Fruit fly (Drosophila melanogaster) whole organism, embryonic: ENCODE data around the gene Cortactin.

Source experiments
- Atf6 ChIP-seq: fragments of 200-800 bp; sonication (Bioruptor generic); IDR thresholded peaks from 2 replicates; pipeline ENCODE4 v1.3.6; 2022; ENCODE audit warnings: missing biosample characterization, missing genetic modification characterization
- Bteb2 ChIP-seq: fragments of 200-800 bp; sonication (Bioruptor generic); optimal IDR thresholded peaks from 2 replicates; lab custom pipeline; 2016; ENCODE audit warnings: missing biosample characterization, missing genetic modification characterization
- CG10321 ChIP-seq: fragments of 200-800 bp; sonication (Bioruptor generic); IDR thresholded peaks from 2 replicates; pipeline ENCODE4 v1.3.6; 2022; ENCODE audit warnings: missing biosample characterization, missing genetic modification characterization
- CG10366 ChIP-seq: fragments of 200-800 bp; sonication (Bioruptor generic); IDR thresholded peaks from 2 replicates; pipeline ENCODE4 v1.3.6; 2022; ENCODE audit warnings: missing biosample characterization, missing genetic modification characterization
- CG10431 ChIP-seq: fragments of 200-800 bp; sonication (Bioruptor generic); optimal IDR thresholded peaks from 3 replicates; lab custom pipeline; 2018; ENCODE audit warnings: missing biosample characterization, mild to moderate bottlenecking, missing genetic modification characterization
- CG10565 ChIP-seq: fragments of 200-800 bp; sonication (Bioruptor generic); optimal IDR thresholded peaks from 3 replicates; lab custom pipeline; 2016; ENCODE audit warnings: missing biosample characterization, mild to moderate bottlenecking, missing genetic modification characterization
- CG10959 ChIP-seq: fragments of 200-800 bp; sonication (Bioruptor generic); IDR thresholded peaks from 2 replicates; pipeline ENCODE4 v1.3.6; 2022; ENCODE audit warnings: missing biosample characterization, missing genetic modification characterization
- CG11398 ChIP-seq: fragments of 200-800 bp; sonication (Bioruptor generic); optimal IDR thresholded peaks from 2 replicates; lab custom pipeline; 2016; ENCODE audit warnings: missing biosample characterization, missing genetic modification characterization
- CG13424 ChIP-seq: fragments of 200-800 bp; sonication (Bioruptor generic); optimal IDR thresholded peaks from 2 replicates; lab custom pipeline; 2019; ENCODE audit warnings: missing biosample characterization, mild to moderate bottlenecking, missing genetic modification characterization, moderate library complexity
- CG15514 ChIP-seq: fragments of 200-800 bp; sonication (Bioruptor generic); optimal IDR thresholded peaks from 3 replicates; lab custom pipeline; 2017; ENCODE audit warnings: missing biosample characterization, missing genetic modification characterization, mild to moderate bottlenecking, moderate library complexity, missing genetic modification reagents
- CG1602 ChIP-seq: fragments of 200-800 bp; sonication (Bioruptor generic); optimal IDR thresholded peaks from 3 replicates; lab custom pipeline; 2016; ENCODE audit warnings: missing biosample characterization, missing genetic modification characterization
- CG1647 ChIP-seq: fragments of 200-800 bp; sonication (Bioruptor generic); optimal IDR thresholded peaks from 3 replicates; lab custom pipeline; 2016; ENCODE audit warnings: missing biosample characterization, missing genetic modification characterization
- CG16779 ChIP-seq: fragments of 200-800 bp; sonication (Bioruptor generic); IDR thresholded peaks from 2 replicates; pipeline ENCODE4 v1.3.6; 2022; ENCODE audit warnings: missing biosample characterization, missing genetic modification characterization
- CG3065 ChIP-seq: fragments of 200-800 bp; sonication (Bioruptor generic); optimal IDR thresholded peaks from 2 replicates; lab custom pipeline; 2016; ENCODE audit warnings: missing biosample characterization, missing genetic modification characterization
- CG6254 ChIP-seq: fragments of 200-800 bp; sonication (Bioruptor generic); optimal IDR thresholded peaks from 3 replicates; lab custom pipeline; 2017; ENCODE audit warnings: mild to moderate bottlenecking, missing biosample characterization, missing genetic modification reagents, missing genetic modification characterization
- CG7786 ChIP-seq: fragments of 200-800 bp; sonication (Bioruptor generic); optimal IDR thresholded peaks from 2 replicates; lab custom pipeline; 2016; ENCODE audit warnings: missing biosample characterization, missing genetic modification characterization
- CG8089 ChIP-seq: fragments of 200-800 bp; sonication (Bioruptor generic); optimal IDR thresholded peaks from 3 replicates; lab custom pipeline; 2016; ENCODE audit warnings: missing biosample characterization, missing genetic modification characterization
- CG8290 ChIP-seq, 3 experiments: fragments of 200-800 bp; sonication (Bioruptor generic); optimal IDR thresholded peaks; 2 replicates each; lab custom pipeline; 2016 to 2019; ENCODE audit warnings: missing biosample characterization in 3 of 3, missing genetic modification characterization in 3 of 3, mild to moderate bottlenecking in 2 of 3, moderate library complexity in 1 of 3
- CG9727 ChIP-seq: fragments of 200-800 bp; sonication (Bioruptor generic); optimal IDR thresholded peaks from 3 replicates; lab custom pipeline; 2017; ENCODE audit warnings: missing biosample characterization, mild to moderate bottlenecking, missing genetic modification characterization
- CG9876 ChIP-seq: fragments of 200-800 bp; sonication (Bioruptor generic); optimal IDR thresholded peaks from 2 replicates; lab custom pipeline; 2016; ENCODE audit warnings: missing biosample characterization, missing genetic modification characterization
- CTCF ChIP-seq: fragments of 200-800 bp; sonication (Bioruptor generic); optimal IDR thresholded peaks from 2 replicates; lab custom pipeline; 2017; ENCODE audit warnings: missing biosample characterization, mild to moderate bottlenecking, missing genetic modification characterization, moderate library complexity
- Dad ChIP-seq: fragments of 200-800 bp; sonication (Bioruptor generic); optimal IDR thresholded peaks from 3 replicates; lab custom pipeline; 2016; ENCODE audit warnings: missing biosample characterization, missing genetic modification characterization
- E2f1 ChIP-seq: fragments of 200-800 bp; sonication (Bioruptor generic); IDR thresholded peaks from 2 replicates; pipeline ENCODE4 v1.3.6; 2022; ENCODE audit warnings: missing biosample characterization, missing genetic modification characterization
- H15 ChIP-seq: fragments of 200-800 bp; sonication (Bioruptor generic); IDR thresholded peaks from 3 replicates; pipeline ENCODE4 v1.3.6; 2022; ENCODE audit warnings: missing biosample characterization, missing genetic modification characterization
- HHEX ChIP-seq: fragments of 200-800 bp; sonication (Bioruptor generic); optimal IDR thresholded peaks from 3 replicates; lab custom pipeline; 2017; ENCODE audit warnings: missing biosample characterization, mild to moderate bottlenecking, missing genetic modification characterization, missing genetic modification reagents
- Hmr ChIP-seq: fragments of 200-800 bp; sonication (Bioruptor generic); optimal IDR thresholded peaks from 3 replicates; lab custom pipeline; 2017; ENCODE audit warnings: mild to moderate bottlenecking, missing biosample characterization, missing genetic modification reagents, missing genetic modification characterization
- Jarid2 ChIP-seq: fragments of 200-800 bp; sonication (Bioruptor generic); optimal IDR thresholded peaks from 3 replicates; lab custom pipeline; 2017; ENCODE audit warnings: mild to moderate bottlenecking, missing biosample characterization, missing genetic modification reagents, missing genetic modification characterization
- Lim3 ChIP-seq: fragments of 200-800 bp; sonication (Bioruptor generic); IDR thresholded peaks from 2 replicates; pipeline ENCODE4 v1.3.6; 2022; ENCODE audit warnings: missing biosample characterization, missing genetic modification characterization
- Nf-YB ChIP-seq: fragments of 200-800 bp; sonication (Bioruptor generic); optimal IDR thresholded peaks from 3 replicates; lab custom pipeline; 2019; ENCODE audit warnings: missing biosample characterization, mild to moderate bottlenecking, missing genetic modification characterization, moderate library complexity
- Optix ChIP-seq: fragments of 200-800 bp; sonication (Bioruptor generic); IDR thresholded peaks from 3 replicates; pipeline ENCODE4 v1.3.6; 2022; ENCODE audit warnings: missing biosample characterization, missing genetic modification characterization
- PHDP ChIP-seq: fragments of 200-800 bp; sonication (Bioruptor generic); optimal IDR thresholded peaks from 3 replicates; lab custom pipeline; 2018; ENCODE audit warnings: missing biosample characterization, mild to moderate bottlenecking, missing genetic modification characterization, moderate library complexity
- Rfx ChIP-seq: fragments of 200-800 bp; sonication (Bioruptor generic); IDR thresholded peaks from 2 replicates; pipeline ENCODE4 v1.3.6; 2022; ENCODE audit warnings: missing biosample characterization, missing genetic modification characterization
- Rx ChIP-seq: fragments of 200-800 bp; sonication (Bioruptor generic); IDR thresholded peaks from 2 replicates; pipeline ENCODE4 v1.3.6; 2022; ENCODE audit warnings: missing biosample characterization, missing genetic modification characterization
- Scr ChIP-seq: fragments of 200-800 bp; sonication (Bioruptor generic); IDR thresholded peaks from 2 replicates; pipeline ENCODE4 v1.3.6; 2022; ENCODE audit warnings: missing biosample characterization, missing genetic modification characterization; ENCODE audit not compliant: partially characterized antibody
- Usf ChIP-seq: fragments of 200-800 bp; sonication (Bioruptor generic); optimal IDR thresholded peaks from 2 replicates; lab custom pipeline; 2017; ENCODE audit warnings: missing genotype, missing biosample characterization, missing genetic modification characterization
- cato ChIP-seq: fragments of 200-800 bp; sonication (Bioruptor generic); optimal IDR thresholded peaks from 2 replicates; lab custom pipeline; 2016; ENCODE audit warnings: missing biosample characterization, missing genetic modification characterization, borderline replicate concordance
- crol ChIP-seq: fragments of 200-800 bp; sonication (Bioruptor generic); IDR thresholded peaks from 2 replicates; pipeline ENCODE4 v1.3.6; 2022; ENCODE audit warnings: missing biosample characterization, missing genetic modification characterization
- dmrt99B ChIP-seq: fragments of 200-800 bp; sonication (Bioruptor generic); optimal IDR thresholded peaks from 2 replicates; lab custom pipeline; 2018; ENCODE audit warnings: missing biosample characterization, mild to moderate bottlenecking, missing genetic modification characterization, moderate library complexity
- exex ChIP-seq: fragments of 200-800 bp; sonication (Bioruptor generic); optimal IDR thresholded peaks from 4 replicates; lab custom pipeline; 2018; ENCODE audit warnings: missing biosample characterization, mild to moderate bottlenecking, missing genetic modification characterization, moderate library complexity
- gro ChIP-seq: fragments of 200-800 bp; sonication (Bioruptor generic); optimal IDR thresholded peaks from 2 replicates; lab custom pipeline; 2016; ENCODE audit warnings: missing biosample characterization, missing genetic modification characterization
- inv ChIP-seq: fragments of 200-800 bp; sonication (Bioruptor generic); IDR thresholded peaks from 2 replicates; pipeline ENCODE4 v1.3.6; 2022; ENCODE audit warnings: missing biosample characterization, missing genetic modification characterization; ENCODE audit not compliant: partially characterized antibody
- lmd ChIP-seq: fragments of 200-800 bp; sonication (Bioruptor generic); IDR thresholded peaks from 2 replicates; pipeline ENCODE4 v1.3.6; 2022; ENCODE audit warnings: missing biosample characterization, missing genetic modification characterization
- odd ChIP-seq: fragments of 200-800 bp; sonication (Bioruptor generic); optimal IDR thresholded peaks from 2 replicates; lab custom pipeline; 2017; ENCODE audit warnings: missing biosample characterization, mild to moderate bottlenecking, missing genetic modification characterization
- pum ChIP-seq: fragments of 200-800 bp; sonication (Bioruptor generic); optimal IDR thresholded peaks from 2 replicates; lab custom pipeline; 2016; ENCODE audit warnings: missing biosample characterization, missing genetic modification characterization
- slou ChIP-seq: fragments of 200-800 bp; sonication (Bioruptor generic); optimal IDR thresholded peaks from 3 replicates; lab custom pipeline; 2016; ENCODE audit warnings: missing biosample characterization, missing genetic modification characterization
- sqz ChIP-seq: fragments of 200-800 bp; sonication (Bioruptor generic); optimal IDR thresholded peaks from 3 replicates; lab custom pipeline; 2018; ENCODE audit warnings: missing biosample characterization, mild to moderate bottlenecking, missing genetic modification characterization
- tin ChIP-seq: fragments of 200-800 bp; sonication (Bioruptor generic); optimal IDR thresholded peaks from 3 replicates; lab custom pipeline; 2016; ENCODE audit warnings: missing biosample characterization, missing genetic modification characterization
- toy ChIP-seq: fragments of 200-800 bp; sonication (Bioruptor generic); IDR thresholded peaks from 2 replicates; pipeline ENCODE4 v1.3.6; 2022; ENCODE audit warnings: missing biosample characterization, missing genetic modification characterization
- trem ChIP-seq: fragments of 200-800 bp; optimal IDR thresholded peaks from 3 replicates; lab custom pipeline; 2019; ENCODE audit warnings: missing biosample characterization, mild to moderate bottlenecking, missing genetic modification characterization, moderate library complexity
- tx ChIP-seq: fragments of 200-800 bp; sonication (Bioruptor generic); optimal IDR thresholded peaks from 2 replicates; lab custom pipeline; 2016; ENCODE audit warnings: missing biosample characterization, missing genetic modification characterization
- wek ChIP-seq: fragments of 200-800 bp; sonication (Bioruptor generic); optimal IDR thresholded peaks from 3 replicates; lab custom pipeline; 2018; ENCODE audit warnings: missing biosample characterization, mild to moderate bottlenecking, missing genetic modification characterization, moderate library complexity

Gene Cortactin

DNA sequence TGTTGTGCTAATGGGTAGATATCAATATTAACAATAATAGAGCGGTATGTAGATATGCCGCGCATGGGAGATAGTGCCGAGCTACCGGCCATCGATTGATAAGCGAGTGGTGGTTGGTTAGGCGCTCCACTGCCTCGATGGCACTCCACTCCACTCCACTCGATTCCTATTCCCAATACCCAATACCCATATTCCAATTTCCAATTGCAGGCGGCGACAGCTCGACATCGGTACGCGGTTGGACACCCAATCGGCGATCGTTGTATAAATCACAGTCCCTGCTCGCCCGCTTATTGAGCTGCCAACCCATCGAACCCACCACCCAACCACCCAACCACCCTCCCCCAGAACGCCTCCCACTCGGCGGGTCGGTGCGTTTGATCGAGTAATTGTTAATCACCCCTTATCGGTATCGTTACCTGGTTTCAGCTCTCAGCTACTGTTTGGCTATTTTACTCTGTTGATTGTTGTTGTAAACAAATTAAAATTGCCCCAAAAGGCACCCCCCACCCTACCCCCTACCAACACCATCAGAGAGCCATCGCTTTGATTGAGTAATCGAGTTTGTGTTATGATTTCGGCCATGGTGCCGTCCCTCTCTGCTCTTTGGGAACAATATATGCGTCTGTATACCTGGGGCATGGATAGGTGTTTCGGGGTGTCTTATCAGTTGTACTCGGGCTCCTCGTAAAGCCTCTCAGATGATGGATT, 16.8 kb upstream of the Cortactin start, which contains the start of gene HHEX (continued):
- TF ChIP-seq Rfx (GFP tag; lab: Robert Waterston, UW), result no peak
- no peak for TF ChIP-seq lmd (GFP tag; lab: Robert Waterston, UW)
- no peak for TF ChIP-seq gro
- no peak for TF ChIP-seq sqz (GFP tag; lab: Kevin White, UChicago)
- no peak for TF ChIP-seq H15 (GFP tag; lab: Robert Waterston, UW)
- no peak for TF ChIP-seq CG1602 (GFP tag; lab: Kevin White, UChicago)
- TF ChIP-seq tx (GFP tag; lab: Kevin White, UChicago), result no peak
- TF ChIP-seq inv (GFP tag; lab: Robert Waterston, UW), result no peak
- peak; percentile 12 for TF ChIP-seq Hmr (GFP tag; lab: Kevin White, UChicago)
- no peak for TF ChIP-seq CG9727 (GFP tag; lab: Kevin White, UChicago)
- peak; percentile 90 for TF ChIP-seq crol (GFP tag; lab: Robert Waterston, UW)
- TF ChIP-seq Nf-YB, result peak; percentile 90
- TF ChIP-seq Scr (GFP tag; lab: Robert Waterston, UW), result no peak
- no peak for TF ChIP-seq CG10431
- TF ChIP-seq toy (GFP tag; lab: Robert Waterston, UW), result no peak
- TF ChIP-seq Dad (GFP tag; lab: Kevin White, UChicago), result no peak
- TF ChIP-seq exex (tag; lab: Kevin White, UChicago), result peak; percentile 99
- TF ChIP-seq CG8290 (GFP tag; optimal IDR thresholded peaks at IDR 0.05; lab: Kevin White, UChicago), result no peak
- no peak for TF ChIP-seq CG8290 (tag; optimal IDR thresholded peaks at IDR 0.05; lab: Kevin White, UChicago)
- TF ChIP-seq dmrt99B (tag; lab: Kevin White, UChicago), result no peak
- TF ChIP-seq CG16779 (GFP tag; lab: Robert Waterston, UW), result no peak
- no peak for TF ChIP-seq wek (GFP tag; lab: Kevin White, UChicago)
- no peak for TF ChIP-seq Optix (GFP tag; lab: Robert Waterston, UW)
- TF ChIP-seq HHEX (GFP tag; lab: Kevin White, UChicago), result peak; percentile 41
- no peak for TF ChIP-seq slou (GFP tag; lab: Kevin White, UChicago)
- TF ChIP-seq E2f1 (GFP tag; lab: Robert Waterston, UW), result no peak
- no peak for TF ChIP-seq pum
- TF ChIP-seq CG15514 (GFP tag; lab: Kevin White, UChicago), result no peak
- no peak for TF ChIP-seq CG3065 (GFP tag; lab: Kevin White, UChicago)
- no peak for TF ChIP-seq CG1647 (GFP tag; lab: Kevin White, UChicago)
- no peak for TF ChIP-seq cato (GFP tag; lab: Kevin White, UChicago)
- no peak for TF ChIP-seq Usf (GFP tag; lab: Kevin White, UChicago)
- no peak for TF ChIP-seq trem (tag; lab: Kevin White, UChicago)
- no peak for TF ChIP-seq Bteb2 (GFP tag; lab: Kevin White, UChicago)
- no peak for TF ChIP-seq Atf6 (GFP tag; lab: Robert Waterston, UW)
- no peak for TF ChIP-seq CG6254 (GFP tag; lab: Kevin White, UChicago)
- TF ChIP-seq tin (GFP tag; lab: Kevin White, UChicago), result no peak
- no peak for TF ChIP-seq CG10565
- no peak for TF ChIP-seq CG9876 (GFP tag; lab: Kevin White, UChicago)
- TF ChIP-seq CG10959 (GFP tag; lab: Robert Waterston, UW), result no peak
- no peak for TF ChIP-seq Lim3
- no peak for TF ChIP-seq CTCF (GFP tag; lab: Kevin White, UChicago)
- peak; percentile 62 for TF ChIP-seq CG10321
- no peak for TF ChIP-seq CG10366 (GFP tag; lab: Robert Waterston, UW)
- TF ChIP-seq Jarid2 (GFP tag; lab: Kevin White, UChicago), result peak; percentile 7
- no peak for TF ChIP-seq CG11398
- peak; percentile 46 for TF ChIP-seq odd (GFP tag; lab: Kevin White, UChicago)
- TF ChIP-seq PHDP (tag; lab: Kevin White, UChicago), result no peak
- no peak for TF ChIP-seq CG13424
- no peak for TF ChIP-seq CG7786 (GFP tag; lab: Kevin White, UChicago)
- no peak for TF ChIP-seq CG8089 (GFP tag; lab: Kevin White, UChicago)
- no peak for TF ChIP-seq Rx
